Worm (Caenorhabditis elegans) whole organism, L3 larva: Measurements from ENCODE around the gene Y46B2A.3.

Experiments
- ama-1 ChIP-seq: fragments of 150-350 bp; optimal IDR thresholded peaks from 2 replicates; lab custom pipeline; 2018
- daf-12 ChIP-seq: fragments of 150-350 bp; optimal IDR thresholded peaks from 2 replicates; lab custom pipeline; 2014; ENCODE audit warnings: missing biosample characterization, missing genetic modification reagents, missing genetic modification characterization
- egl-27 ChIP-seq: sonication (generic microtip); optimal IDR thresholded peaks from 4 replicates; lab custom pipeline; 2017; ENCODE audit warnings: missing biosample characterization, missing genetic modification reagents, missing genetic modification characterization
- elt-1 ChIP-seq: fragments of 150-350 bp; optimal IDR thresholded peaks from 2 replicates; lab custom pipeline; 2014; ENCODE audit warnings: missing biosample characterization, missing genetic modification characterization
- fos-1 ChIP-seq: fragments of 150-350 bp; optimal IDR thresholded peaks from 2 replicates; lab custom pipeline; 2014; ENCODE audit warnings: missing biosample characterization, missing genetic modification characterization
- lin-39 ChIP-seq: fragments of 150-350 bp; optimal IDR thresholded peaks from 2 replicates; lab custom pipeline; 2018; ENCODE audit warnings: missing biosample characterization, missing genetic modification reagents, missing genetic modification characterization
- mml-1 ChIP-seq: fragments of 150-350 bp; sonication (generic microtip); optimal IDR thresholded peaks from 3 replicates; lab custom pipeline; 2014; ENCODE audit warnings: missing biosample characterization, missing genetic modification characterization
- nhr-11 ChIP-seq: fragments of 150-350 bp; optimal IDR thresholded peaks from 2 replicates; lab custom pipeline; 2014; ENCODE audit warnings: missing biosample characterization, missing genetic modification characterization
- nhr-76 ChIP-seq: fragments of 150-350 bp; sonication (generic microtip); optimal IDR thresholded peaks from 5 replicates; lab custom pipeline; 2014; ENCODE audit warnings: missing biosample characterization, missing genetic modification characterization
- nhr-77 ChIP-seq: fragments of 150-350 bp; optimal IDR thresholded peaks from 2 replicates; lab custom pipeline; 2014; ENCODE audit warnings: missing biosample characterization, missing genetic modification characterization
- unc-62 ChIP-seq: fragments of 150-350 bp; sonication (generic microtip); optimal IDR thresholded peaks from 4 replicates; lab custom pipeline; 2014; ENCODE audit warnings: missing biosample characterization, missing genetic modification reagents, missing genetic modification characterization
- zag-1 ChIP-seq: fragments of 150-350 bp; optimal IDR thresholded peaks from 2 replicates; lab custom pipeline; 2014; ENCODE audit warnings: missing biosample characterization, missing genetic modification characterization
- ztf-11 ChIP-seq: fragments of 150-350 bp; optimal IDR thresholded peaks from 2 replicates; lab custom pipeline; 2014; ENCODE audit warnings: missing biosample characterization, missing genetic modification characterization

DNA sequence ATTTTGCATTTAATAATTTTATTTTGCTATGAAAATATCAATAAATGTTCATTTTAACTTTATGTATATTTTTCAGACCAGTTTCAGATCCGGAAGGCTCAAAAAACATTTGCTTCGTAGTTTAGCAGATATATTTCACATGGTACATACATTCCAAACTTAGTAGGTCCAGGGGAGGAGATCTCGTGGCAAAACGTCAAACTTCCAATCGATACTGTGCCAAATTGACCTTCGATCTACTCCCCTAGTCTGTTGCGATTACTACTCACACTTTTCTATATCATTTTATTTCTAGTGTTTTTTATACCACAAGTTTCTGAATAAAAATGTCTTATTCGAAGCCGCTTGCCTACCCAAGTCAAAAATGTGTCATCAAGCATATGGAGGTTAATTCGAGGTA is 45.0 kb upstream of the Y46B2A.3 start, which contains the start of gene fbxc-31:
- no peak for TF ChIP-seq nhr-77 (tag; lab: Kevin White, UChicago)
- no peak for TF ChIP-seq daf-12 (tag; lab: Kevin White, UChicago)
- no peak for TF ChIP-seq nhr-76 (tag; lab: Kevin White, UChicago)
- TF ChIP-seq lin-39 = no peak
- TF ChIP-seq nhr-11 (tag; lab: Kevin White, UChicago) = no peak
- TF ChIP-seq elt-1 (tag; lab: Kevin White, UChicago) = no peak
- TF ChIP-seq egl-27 (tag; lab: Kevin White, UChicago) = no peak
- TF ChIP-seq zag-1 (tag; lab: Kevin White, UChicago) = no peak
- no peak for TF ChIP-seq ama-1
- TF ChIP-seq fos-1 (tag; lab: Kevin White, UChicago) = no peak
- TF ChIP-seq mml-1 (tag; lab: Kevin White, UChicago) = no peak
- TF ChIP-seq ztf-11 = no peak
- TF ChIP-seq unc-62 (GFP tag; lab: Kevin White, UChicago) = no peak
